Worm (Caenorhabditis elegans): Measurements from ENCODE around the gene Y57G11C.1131.
A peak's percentile ranks its signal among the peaks of the same experiment; 100 is the strongest.

The Y57G11C.1131 gene

DNA sequence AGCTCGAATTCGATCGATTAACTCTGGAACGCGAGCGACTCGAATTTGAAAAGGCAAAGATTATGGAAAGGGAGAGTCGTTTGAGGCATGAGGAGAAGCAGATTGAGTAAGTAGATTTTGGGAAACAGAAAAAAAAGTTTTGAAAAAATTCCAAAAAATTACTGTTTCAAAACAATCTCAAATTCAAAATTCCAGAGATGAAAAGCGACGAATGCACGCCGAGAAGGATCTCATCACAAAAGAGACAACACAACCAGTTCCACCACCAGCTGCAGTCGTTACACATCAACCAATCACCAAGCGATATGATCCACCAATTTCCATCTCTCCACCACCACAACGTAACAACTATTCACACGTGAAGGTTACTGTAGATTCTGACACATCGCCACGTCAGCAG, 38.4 kb upstream of the Y57G11C.1131 start:
- TF ChIP-seq unc-62 (GFP tag; optimal IDR thresholded peaks at IDR 0.05 in 1 of 2) (peak in 1 of 2 experiments; percentile 98), unc-62 (tag; optimal IDR thresholded peaks at IDR 0.05) (no peak), mxl-3 (GFP tag; optimal IDR thresholded peaks at IDR 0.05) (no peak), mdl-1 (tag; optimal IDR thresholded peaks at IDR 0.05) (no peak)

ce11 chrIV:14903188-14903587, 29.6 kb upstream of the Y57G11C.1131 start:
- no peak for TF ChIP-seq ceh-82 (tag; optimal IDR thresholded peaks at IDR 0.05)
- no peak for TF ChIP-seq dmd-6 (GFP tag; IDR thresholded peaks at IDR 0.05)
- no peak for TF ChIP-seq Y48G9A.11 (GFP tag; IDR thresholded peaks at IDR 0.05)
- no peak for TF ChIP-seq cey-2 (tag; optimal IDR thresholded peaks at IDR 0.05; ENCODE audit: borderline replicate concordance, insufficient read depth)
- TF ChIP-seq daf-12 (tag; optimal IDR thresholded peaks at IDR 0.05): no peak
- TF ChIP-seq mep-1 (tag; optimal IDR thresholded peaks at IDR 0.05): no peak
- no peak for TF ChIP-seq F49E8.2 (tag; optimal IDR thresholded peaks at IDR 0.05; ENCODE audit: borderline replicate concordance)
- TF ChIP-seq unc-39 (tag; optimal IDR thresholded peaks at IDR 0.05): no peak
- TF ChIP-seq duxl-1 (tag; optimal IDR thresholded peaks at IDR 0.05; ENCODE audit: poor library complexity): no peak
- no peak for TF ChIP-seq nhr-41 (GFP tag; IDR thresholded peaks at IDR 0.05)
- TF ChIP-seq nhr-48 (tag; optimal IDR thresholded peaks at IDR 0.05): no peak

DNA sequence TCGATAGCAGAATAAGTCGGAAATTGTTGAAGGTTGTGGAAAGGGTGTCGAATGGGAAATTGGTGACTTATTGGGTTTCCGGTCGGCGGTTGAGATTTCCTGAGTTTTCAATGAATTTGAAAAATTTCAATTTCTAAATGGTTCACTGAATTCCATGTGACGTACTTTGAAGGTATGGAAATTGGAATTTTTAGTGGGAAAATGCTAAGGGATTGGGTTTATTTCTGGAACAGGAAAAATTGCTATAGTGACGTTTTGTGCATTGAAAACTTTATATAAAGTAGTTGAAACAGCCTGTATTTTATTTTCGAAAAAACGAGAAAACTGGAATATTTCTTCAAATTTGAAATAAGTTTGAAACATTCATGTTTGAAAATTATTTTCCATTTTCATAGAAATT, 23.2 kb upstream of the Y57G11C.1131 start, which contains the start of gene pnc-2:
TSS of gene pnc-2 (minus strand) at position 101 of the 400 bp plus-strand sequence.
- TF ChIP-seq unc-130 (GFP tag; optimal IDR thresholded peaks at IDR 0.05) (no peak), F10B5.3 (tag; optimal IDR thresholded peaks at IDR 0.05) (no peak), Y75B8A.6 (GFP tag; IDR thresholded peaks at IDR 0.05) (no peak), pha-4 (GFP tag; IDR thresholded peaks at IDR 0.05) (no peak), pha-4 (tag; optimal IDR thresholded peaks at IDR 0.05) (no peak), dmd-6 (GFP tag; IDR thresholded peaks at IDR 0.05) (no peak), lsy-2 (tag; optimal IDR thresholded peaks at IDR 0.05) (no peak), sdz-12 (GFP tag; optimal IDR thresholded peaks at IDR 0.05) (no peak), hif-1 (tag; optimal IDR thresholded peaks at IDR 0.05) (no peak), madf-9 (GFP tag; conservative IDR thresholded peaks at IDR 0.05) (no peak), nhr-41 (GFP tag; IDR thresholded peaks at IDR 0.05) (no peak)

DNA sequence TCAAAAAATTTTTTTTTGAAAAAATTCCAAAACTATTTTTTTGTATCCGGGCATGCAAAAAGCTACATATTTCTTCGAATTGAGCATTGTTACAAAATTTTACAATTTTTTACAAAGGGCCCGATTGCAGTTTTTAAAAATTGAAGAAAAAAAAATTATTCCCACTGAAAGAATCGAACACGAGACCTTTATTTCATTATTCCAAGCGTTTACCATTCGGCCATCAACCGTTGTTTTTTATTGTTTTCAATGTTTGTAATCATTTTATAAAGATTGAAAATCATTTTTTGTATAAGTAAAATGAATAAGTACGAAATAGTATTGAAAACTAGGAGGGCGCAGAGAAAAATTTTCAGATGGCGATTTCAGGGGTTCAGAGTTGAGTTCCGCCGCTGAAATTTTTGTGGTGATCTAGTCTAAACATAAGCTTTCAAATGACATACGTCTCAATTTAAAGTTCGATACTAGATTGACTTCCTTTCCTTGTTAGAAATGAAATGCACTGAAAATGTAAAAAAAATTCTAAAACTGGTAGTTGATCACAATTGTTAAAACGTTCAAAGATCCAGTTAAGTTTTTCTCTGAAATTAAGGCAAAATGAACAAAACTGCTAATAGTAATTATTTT, 21.5 kb upstream of the Y57G11C.1131 start:
- TF ChIP-seq snpc-1.2 (GFP tag; IDR thresholded peaks at IDR 0.05): peak; percentile 95

ce11 chrIV:14919310-14919709, 13.5 kb upstream of the Y57G11C.1131 start, which contains the start of gene ccch-5:
TSS of gene ccch-5 (plus strand) at chrIV:14919610.
- no peak for TF ChIP-seq Y75B8A.6 (GFP tag; IDR thresholded peaks at IDR 0.05)
- no peak for TF ChIP-seq daf-19 (GFP tag; conservative IDR thresholded peaks at IDR 0.05)
- no peak for TF ChIP-seq mep-1 (tag; optimal IDR thresholded peaks at IDR 0.05)
- TF ChIP-seq fos-1 (tag; optimal IDR thresholded peaks at IDR 0.05): no peak
- no peak for TF ChIP-seq mxl-2 (GFP tag; conservative IDR thresholded peaks at IDR 0.05)
- TF ChIP-seq rbr-2 (tag; optimal IDR thresholded peaks at IDR 0.05): no peak
- TF ChIP-seq F10B5.3 (tag; optimal IDR thresholded peaks at IDR 0.05): no peak
- no peak for TF ChIP-seq mes-2 (tag; optimal IDR thresholded peaks at IDR 0.05; ENCODE audit: poor library complexity, severe bottlenecking)
- no peak for TF ChIP-seq nhr-25 (tag; optimal IDR thresholded peaks at IDR 0.05; ENCODE audit: borderline replicate concordance, insufficient read depth)
- no peak for TF ChIP-seq snpc-4 (tag; optimal IDR thresholded peaks at IDR 0.05)
- TF ChIP-seq nhr-42 (GFP tag; IDR thresholded peaks at IDR 0.05): no peak

Data from whole organism, L4 larva.